Worm (Caenorhabditis elegans) whole organism, L4 larva: ENCODE measurements around the gene F09G8.5.

Source experiments
- Y48G9A.11 ChIP-seq: fragments of 200-800 bp; sonication (Bioruptor generic); IDR thresholded peaks from 2 replicates; pipeline ENCODE4 v1.3.6; 2022; ENCODE audit warnings: missing genetic modification reagents, missing genetic modification characterization, missing compliant biosample characterization
- ama-1 ChIP-seq: fragments of 150-350 bp; optimal IDR thresholded peaks from 2 replicates; lab custom pipeline; 2014; ENCODE audit warnings: inconsistent platforms, mixed read lengths
- ces-1 ChIP-seq: fragments of 150-350 bp; sonication (generic microtip); optimal IDR thresholded peaks from 4 replicates; lab custom pipeline; 2014; ENCODE audit warnings: missing biosample characterization, missing genetic modification reagents, missing genetic modification characterization
- lin-15B ChIP-seq: fragments of 150-350 bp; sonication (generic microtip); optimal IDR thresholded peaks from 3 replicates; lab custom pipeline; 2014; ENCODE audit warnings: missing biosample characterization, missing genetic modification characterization
- lin-39 ChIP-seq: fragments of 150-350 bp; optimal IDR thresholded peaks from 2 replicates; lab custom pipeline; 2014; ENCODE audit warnings: missing biosample characterization, missing genetic modification reagents, missing genetic modification characterization
- unc-62 ChIP-seq, 3 experiments: fragments of 150-350 bp in 1 of 3; sonication (generic microtip); optimal IDR thresholded peaks in 2 of 3; peaks in 1 of 3; 1 replicate in 1 of 3; 2 replicates in 2 of 3; lab custom pipeline; 2014 to 2017; ENCODE audit warnings: missing biosample characterization in 3 of 3, missing genetic modification characterization in 3 of 3, missing genetic modification reagents in 3 of 3, missing genotype in 1 of 3

- TF ChIP-seq unc-62 (GFP tag; optimal IDR thresholded peaks at IDR 0.05 in 1 of 2; lab: Kevin White, UChicago) (no peak), unc-62 (tag; optimal IDR thresholded peaks at IDR 0.05; lab: Kevin White, UChicago) (no peak), ces-1 (GFP tag; lab: Kevin White, UChicago) (no peak), Y48G9A.11 (no peak), lin-39 (tag; lab: Kevin White, UChicago) (no peak), lin-15B (tag; lab: Kevin White, UChicago) (no peak), ama-1 (lab: Kevin White, UChicago) (no peak)
These were observed 9.2 kb upstream of the F09G8.5 start, which contains the start of gene C02F5.3 for ce11 chrIII:8245591-8245990.
